Worm (Caenorhabditis elegans) whole organism, late embryonic: ENCODE measurements around the gene Y94H6A.12.

Source experiments
- ceh-22 ChIP-seq: sonication (generic microtip); optimal IDR thresholded peaks from 2 replicates; lab custom pipeline; 2017; ENCODE audit warnings: missing biosample characterization, missing genetic modification characterization
- ceh-24 ChIP-seq: sonication (generic microtip); optimal IDR thresholded peaks from 2 replicates; lab custom pipeline; 2016; ENCODE audit warnings: mild to moderate bottlenecking, missing genetic modification characterization, missing compliant biosample characterization
- ceh-31 ChIP-seq: sonication (generic microtip); optimal IDR thresholded peaks from 2 replicates; lab custom pipeline; 2016; ENCODE audit warnings: missing genetic modification characterization, missing compliant biosample characterization
- fax-1 ChIP-seq: sonication (generic microtip); optimal IDR thresholded peaks from 2 replicates; lab custom pipeline; 2016; ENCODE audit warnings: missing genotype, missing genetic modification characterization, missing compliant biosample characterization
- fkh-10 ChIP-seq: fragments of 150-350 bp; optimal IDR thresholded peaks from 2 replicates; lab custom pipeline; 2014; ENCODE audit warnings: missing biosample characterization, missing genetic modification reagents, missing genetic modification characterization
- hlh-15 ChIP-seq: sonication (generic microtip); optimal IDR thresholded peaks from 2 replicates; lab custom pipeline; 2016; ENCODE audit warnings: missing genetic modification characterization, missing compliant biosample characterization
- hlh-30 ChIP-seq: sonication (generic microtip); optimal IDR thresholded peaks from 2 replicates; lab custom pipeline; 2017; ENCODE audit warnings: antibody characterized with exemption, missing genetic modification characterization, missing compliant biosample characterization; ENCODE audit not compliant: insufficient read depth
- nhr-11 ChIP-seq: fragments of 150-350 bp; optimal IDR thresholded peaks from 2 replicates; lab custom pipeline; 2014; ENCODE audit warnings: missing biosample characterization, missing genetic modification characterization
- pag-3 ChIP-seq: sonication (generic microtip); optimal IDR thresholded peaks from 2 replicates; lab custom pipeline; 2016; ENCODE audit warnings: missing compliant biosample characterization, missing genetic modification characterization, borderline replicate concordance
- pha-4 ChIP-seq: fragments of 150-350 bp; optimal IDR thresholded peaks from 2 replicates; lab custom pipeline; 2018; ENCODE audit warnings: missing biosample characterization, missing genetic modification reagents, missing genetic modification characterization
- ttx-3 ChIP-seq: sonication (generic microtip); optimal IDR thresholded peaks from 2 replicates; lab custom pipeline; 2016; ENCODE audit warnings: missing genetic modification reagents, missing genetic modification characterization, missing compliant biosample characterization
- unc-86 ChIP-seq: sonication (generic microtip); optimal IDR thresholded peaks from 2 replicates; lab custom pipeline; 2016; ENCODE audit warnings: missing genetic modification characterization, missing compliant biosample characterization
- zip-5 ChIP-seq: sonication (generic microtip); optimal IDR thresholded peaks from 2 replicates; lab custom pipeline; 2016; ENCODE audit warnings: missing genetic modification characterization, missing compliant biosample characterization

ce11 chrIV:2742470-2743044 is 29.7 kb upstream of the Y94H6A.12 start, which contains the start of gene nhr-277:
- TF ChIP-seq fkh-10 (GFP tag; lab: Kevin White, UChicago), result no peak
- no peak for TF ChIP-seq ceh-31 (tag; lab: Kevin White, UChicago)
- TF ChIP-seq ttx-3, result no peak
- no peak for TF ChIP-seq hlh-30 (tag; lab: Kevin White, UChicago)
- TF ChIP-seq zip-5 (tag; lab: Kevin White, UChicago), result no peak
- no peak for TF ChIP-seq fax-1 (tag; lab: Kevin White, UChicago)
- no peak for TF ChIP-seq pha-4 (tag; lab: Kevin White, UChicago)
- no peak for TF ChIP-seq ceh-22
- TF ChIP-seq pag-3 (tag; lab: Kevin White, UChicago), result no peak
- no peak for TF ChIP-seq unc-86 (tag; lab: Kevin White, UChicago)
- TF ChIP-seq nhr-11 (tag; lab: Kevin White, UChicago), result no peak
- no peak for TF ChIP-seq hlh-15 (tag; lab: Kevin White, UChicago)
- TF ChIP-seq ceh-24 (tag; lab: Kevin White, UChicago), result no peak
